Fruit fly (Drosophila melanogaster) whole organism, wandering third instar larva: ENCODE data around the gene CG8209.

Experiments
- CG32264 ChIP-seq: fragments of 200-800 bp; sonication (Bioruptor generic); optimal IDR thresholded peaks from 2 replicates; lab custom pipeline; 2016; ENCODE audit warnings: missing biosample characterization, missing genetic modification characterization
- Dfd ChIP-seq: fragments of >200 bp; optimal IDR thresholded peaks from 2 replicates; lab custom pipeline; 2017; ENCODE audit warnings: missing biosample characterization, missing genetic modification characterization
- Hnf4 ChIP-seq: fragments of 200-800 bp; sonication (Bioruptor generic); optimal IDR thresholded peaks from 2 replicates; lab custom pipeline; 2016; ENCODE audit warnings: missing biosample characterization, mild to moderate bottlenecking, missing genetic modification characterization
- Mio ChIP-seq: sonication (Bioruptor generic); optimal IDR thresholded peaks from 2 replicates; lab custom pipeline; 2016; ENCODE audit warnings: missing biosample characterization, missing genetic modification characterization
- Myc ChIP-seq: fragments of >200 bp; optimal IDR thresholded peaks from 2 replicates; lab custom pipeline; 2017
- br ChIP-seq: fragments of 200-800 bp; sonication (Bioruptor generic); optimal IDR thresholded peaks from 2 replicates; lab custom pipeline; 2016; ENCODE audit warnings: missing biosample characterization, missing genetic modification characterization
- dmrt93B ChIP-seq: fragments of 200-800 bp; sonication (Bioruptor generic); optimal IDR thresholded peaks from 2 replicates; lab custom pipeline; 2018; ENCODE audit warnings: missing biosample characterization, mild to moderate bottlenecking, missing genetic modification characterization
- dsf ChIP-seq: sonication (Bioruptor generic); optimal IDR thresholded peaks from 2 replicates; lab custom pipeline; 2016; ENCODE audit warnings: missing biosample characterization, missing genetic modification characterization, borderline replicate concordance
- h ChIP-seq: fragments of 200-800 bp; sonication (Bioruptor generic); optimal IDR thresholded peaks from 3 replicates; lab custom pipeline; 2016; ENCODE audit warnings: missing biosample characterization, mild to moderate bottlenecking, missing genetic modification characterization
- pan ChIP-seq: fragments of >200 bp; optimal IDR thresholded peaks from 2 replicates; lab custom pipeline; 2017
- psq ChIP-seq: fragments of 200-800 bp; sonication (Bioruptor generic); optimal IDR thresholded peaks from 3 replicates; lab custom pipeline; 2017; ENCODE audit warnings: missing biosample characterization, mild to moderate bottlenecking, missing genetic modification characterization, moderate library complexity
- rgr ChIP-seq: fragments of 200-800 bp; sonication (Bioruptor generic); optimal IDR thresholded peaks from 3 replicates; lab custom pipeline; 2016; ENCODE audit warnings: missing biosample characterization, mild to moderate bottlenecking, missing genetic modification characterization
- tai ChIP-seq: sonication (Bioruptor generic); optimal IDR thresholded peaks from 2 replicates; lab custom pipeline; 2016; ENCODE audit warnings: missing biosample characterization, missing genetic modification characterization
- usp ChIP-seq: fragments of >200 bp; optimal IDR thresholded peaks from 2 replicates; lab custom pipeline; 2017; ENCODE audit warnings: missing biosample characterization, missing genetic modification characterization

DNA sequence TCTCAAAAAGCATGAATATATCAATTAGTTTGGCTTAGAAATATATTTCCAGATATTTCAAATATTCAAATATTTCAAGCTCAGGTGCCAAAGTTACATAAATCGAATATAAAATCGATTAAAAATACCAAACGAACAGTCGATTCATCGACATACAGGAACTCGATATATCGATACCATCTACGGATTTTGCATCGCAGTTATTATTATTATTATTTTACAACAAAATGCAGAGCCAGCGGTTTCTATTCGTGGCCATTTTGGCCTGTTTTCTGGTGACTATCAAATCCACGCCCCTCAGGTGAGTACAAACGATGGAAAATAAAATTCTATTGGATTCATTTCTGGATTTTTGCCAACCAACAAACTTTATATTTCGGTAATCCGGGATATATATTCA lies 5.8 kb upstream of the CG8209 start, which contains the start of gene RNaseX25:
- TF ChIP-seq Hnf4 (GFP tag; lab: Kevin White, UChicago) (no peak), Dfd (GFP tag; lab: Kevin White, UChicago) (no peak), usp (no peak), Myc (lab: Kevin White, UChicago) (no peak), CG32264 (GFP tag; lab: Kevin White, UChicago) (no peak), pan (no peak), h (GFP tag; lab: Kevin White, UChicago) (no peak), psq (GFP tag; lab: Kevin White, UChicago) (no peak), Mio (no peak), br (GFP tag; lab: Kevin White, UChicago) (no peak), dmrt93B (GFP tag; lab: Kevin White, UChicago) (no peak), dsf (GFP tag; lab: Kevin White, UChicago) (no peak), tai (no peak), rgr (GFP tag; lab: Kevin White, UChicago) (no peak)
